Fruit fly (Drosophila melanogaster) whole organism, embryonic: ENCODE measurements around the gene sphe.

Source experiments
- BtbVII ChIP-seq: fragments of 200-800 bp; sonication (Bioruptor generic); optimal IDR thresholded peaks from 3 replicates; lab custom pipeline; 2017; ENCODE audit warnings: missing biosample characterization, mild to moderate bottlenecking, missing genetic modification characterization
- CG10431 ChIP-seq: fragments of 200-800 bp; sonication (Bioruptor generic); optimal IDR thresholded peaks from 3 replicates; lab custom pipeline; 2018; ENCODE audit warnings: missing biosample characterization, mild to moderate bottlenecking, missing genetic modification characterization
- CG10462 ChIP-seq: fragments of 200-800 bp; sonication (Bioruptor generic); optimal IDR thresholded peaks from 2 replicates; lab custom pipeline; 2016; ENCODE audit warnings: missing biosample characterization, missing genetic modification characterization
- CG11398 ChIP-seq: fragments of 200-800 bp; sonication (Bioruptor generic); optimal IDR thresholded peaks from 2 replicates; lab custom pipeline; 2016; ENCODE audit warnings: missing biosample characterization, missing genetic modification characterization
- CG12744 ChIP-seq: fragments of 200-800 bp; sonication (Bioruptor generic); optimal IDR thresholded peaks from 2 replicates; lab custom pipeline; 2016; ENCODE audit warnings: missing biosample characterization, missing genetic modification characterization
- CG13894 ChIP-seq: fragments of 200-800 bp; sonication (Bioruptor generic); optimal IDR thresholded peaks from 3 replicates; lab custom pipeline; 2018; ENCODE audit warnings: missing biosample characterization, mild to moderate bottlenecking, missing genetic modification characterization, moderate library complexity
- CG14441 ChIP-seq: fragments of 200-800 bp; sonication (Bioruptor generic); IDR thresholded peaks from 2 replicates; pipeline ENCODE4 v1.3.6; 2022; ENCODE audit warnings: missing biosample characterization, missing genetic modification characterization
- CG14667 ChIP-seq: fragments of 200-800 bp; sonication (Bioruptor generic); IDR thresholded peaks from 2 replicates; pipeline ENCODE4 v1.3.6; 2022; ENCODE audit warnings: missing biosample characterization, missing genetic modification characterization
- CG15479 ChIP-seq: fragments of 200-800 bp; sonication (Bioruptor generic); optimal IDR thresholded peaks from 3 replicates; lab custom pipeline; 2019; ENCODE audit warnings: missing biosample characterization, mild to moderate bottlenecking, missing genetic modification characterization, moderate library complexity
- CG18011 ChIP-seq: fragments of 200-800 bp; sonication (Bioruptor generic); optimal IDR thresholded peaks from 2 replicates; lab custom pipeline; 2017; ENCODE audit warnings: missing biosample characterization, missing genetic modification characterization, mild to moderate bottlenecking, moderate library complexity, missing genotype
- CG32767 ChIP-seq: fragments of 200-800 bp; sonication (Bioruptor generic); IDR thresholded peaks from 2 replicates; pipeline ENCODE4 v1.3.6; 2022; ENCODE audit warnings: missing biosample characterization, missing genetic modification characterization
- CG3726 ChIP-seq: fragments of 200-800 bp; sonication (Bioruptor generic); IDR thresholded peaks from 3 replicates; pipeline ENCODE4, ENCODE4 v1.3.6; 2022; ENCODE audit warnings: missing biosample characterization, missing genetic modification characterization
- CG6175 ChIP-seq: fragments of 200-800 bp; sonication (Bioruptor generic); IDR thresholded peaks from 3 replicates; pipeline ENCODE4 v1.3.6; 2022; ENCODE audit warnings: missing biosample characterization, missing genetic modification characterization
- CG7271 ChIP-seq: fragments of 200-800 bp; sonication (Bioruptor generic); optimal IDR thresholded peaks from 2 replicates; lab custom pipeline; 2018; ENCODE audit warnings: missing biosample characterization, mild to moderate bottlenecking, missing genetic modification characterization, moderate library complexity
- CG8478 ChIP-seq: fragments of >200 bp; optimal IDR thresholded peaks from 2 replicates; lab custom pipeline; 2018
- CG8765 ChIP-seq: fragments of 200-800 bp; sonication (Bioruptor generic); IDR thresholded peaks from 2 replicates; pipeline ENCODE4 v1.3.6; 2022; ENCODE audit warnings: missing biosample characterization, missing genetic modification characterization
- CG8944 ChIP-seq: fragments of 200-800 bp; sonication (Bioruptor generic); optimal IDR thresholded peaks from 3 replicates; lab custom pipeline; 2016; ENCODE audit warnings: missing biosample characterization, missing genetic modification characterization
- D19B ChIP-seq: fragments of 200-800 bp; sonication (Bioruptor generic); optimal IDR thresholded peaks from 2 replicates; lab custom pipeline; 2017; ENCODE audit warnings: missing biosample characterization, mild to moderate bottlenecking, missing genetic modification characterization
- Fer2 ChIP-seq: fragments of 200-800 bp; sonication (Bioruptor generic); optimal IDR thresholded peaks from 2 replicates; lab custom pipeline; 2018; ENCODE audit warnings: missing biosample characterization, mild to moderate bottlenecking, missing genetic modification characterization, moderate library complexity
- HHEX ChIP-seq: fragments of 200-800 bp; sonication (Bioruptor generic); optimal IDR thresholded peaks from 3 replicates; lab custom pipeline; 2017; ENCODE audit warnings: missing biosample characterization, mild to moderate bottlenecking, missing genetic modification characterization, missing genetic modification reagents
- Hmx ChIP-seq: fragments of 200-800 bp; sonication (Bioruptor generic); optimal IDR thresholded peaks from 2 replicates; lab custom pipeline; 2016; ENCODE audit warnings: missing biosample characterization, missing genetic modification characterization
- Hsf ChIP-seq: fragments of 200-800 bp; sonication (Bioruptor generic); optimal IDR thresholded peaks from 3 replicates; lab custom pipeline; 2016; ENCODE audit warnings: missing biosample characterization, missing genetic modification characterization
- Lhr ChIP-seq: fragments of 200-800 bp; sonication (Bioruptor generic); optimal IDR thresholded peaks from 3 replicates; lab custom pipeline; 2017; ENCODE audit warnings: mild to moderate bottlenecking, missing biosample characterization, missing genetic modification reagents, missing genetic modification characterization
- MBD-R2 ChIP-seq: fragments of 200-800 bp; sonication (Bioruptor generic); IDR thresholded peaks from 2 replicates; pipeline ENCODE4 v1.3.6; 2022; ENCODE audit warnings: missing biosample characterization, missing genetic modification characterization
- Optix ChIP-seq: fragments of 200-800 bp; sonication (Bioruptor generic); IDR thresholded peaks from 3 replicates; pipeline ENCODE4 v1.3.6; 2022; ENCODE audit warnings: missing biosample characterization, missing genetic modification characterization
- PHDP ChIP-seq: fragments of 200-800 bp; sonication (Bioruptor generic); optimal IDR thresholded peaks from 3 replicates; lab custom pipeline; 2018; ENCODE audit warnings: missing biosample characterization, mild to moderate bottlenecking, missing genetic modification characterization, moderate library complexity
- Ravus ChIP-seq: fragments of 200-800 bp; sonication (Bioruptor generic); IDR thresholded peaks from 2 replicates; pipeline ENCODE4 v1.3.6; 2022; ENCODE audit warnings: missing biosample characterization, missing genetic modification characterization
- Six4 ChIP-seq: fragments of 200-800 bp; sonication (Bioruptor generic); optimal IDR thresholded peaks from 2 replicates; lab custom pipeline; 2016; ENCODE audit warnings: missing biosample characterization, missing genetic modification characterization
- Sry-β ChIP-seq: fragments of 200-800 bp; sonication (Bioruptor generic); optimal IDR thresholded peaks from 2 replicates; lab custom pipeline; 2018; ENCODE audit warnings: missing biosample characterization, mild to moderate bottlenecking, missing genetic modification characterization, moderate library complexity
- amos ChIP-seq: fragments of 200-800 bp; sonication (Bioruptor generic); IDR thresholded peaks from 2 replicates; pipeline ENCODE4 v1.3.6; 2022; ENCODE audit warnings: missing biosample characterization, missing genetic modification characterization; ENCODE audit not compliant: partially characterized antibody
- chn ChIP-seq: fragments of 200-800 bp; sonication (Bioruptor generic); optimal IDR thresholded peaks from 2 replicates; lab custom pipeline; 2016; ENCODE audit warnings: missing biosample characterization, missing genetic modification characterization
- crc ChIP-seq: fragments of 200-800 bp; sonication (Bioruptor generic); optimal IDR thresholded peaks from 2 replicates; lab custom pipeline; 2016; ENCODE audit warnings: missing biosample characterization, missing genetic modification characterization
- crp ChIP-seq, 2 experiments: fragments of 200-800 bp; sonication (Bioruptor generic); optimal IDR thresholded peaks; 2 replicates in 1 of 2; 3 replicates in 1 of 2; lab custom pipeline; 2017; ENCODE audit warnings: missing biosample characterization in 2 of 2, missing genetic modification characterization in 2 of 2, mild to moderate bottlenecking in 1 of 2, moderate library complexity in 1 of 2
- dan ChIP-seq: fragments of 200-800 bp; sonication (Bioruptor generic); IDR thresholded peaks from 2 replicates; pipeline ENCODE4 v1.3.6; 2022; ENCODE audit warnings: missing biosample characterization, missing genetic modification characterization
- disco-r ChIP-seq: fragments of 200-800 bp; sonication (Bioruptor generic); optimal IDR thresholded peaks from 2 replicates; lab custom pipeline; 2016; ENCODE audit warnings: missing biosample characterization, missing genetic modification characterization
- dm ChIP-seq: fragments of 200-800 bp; sonication (Bioruptor generic); optimal IDR thresholded peaks from 3 replicates; lab custom pipeline; 2016; ENCODE audit warnings: missing biosample characterization, missing genetic modification characterization
- dmrt99B ChIP-seq: fragments of 200-800 bp; sonication (Bioruptor generic); optimal IDR thresholded peaks from 2 replicates; lab custom pipeline; 2018; ENCODE audit warnings: missing biosample characterization, mild to moderate bottlenecking, missing genetic modification characterization, moderate library complexity
- fu2 ChIP-seq: fragments of 200-800 bp; sonication (Bioruptor generic); optimal IDR thresholded peaks from 2 replicates; lab custom pipeline; 2016; ENCODE audit warnings: missing biosample characterization, missing genetic modification characterization
- grau ChIP-seq: fragments of 200-800 bp; optimal IDR thresholded peaks from 3 replicates; lab custom pipeline; 2019; ENCODE audit warnings: missing biosample characterization, mild to moderate bottlenecking, missing genetic modification characterization, moderate library complexity
- gro ChIP-seq: fragments of 200-800 bp; sonication (Bioruptor generic); optimal IDR thresholded peaks from 2 replicates; lab custom pipeline; 2016; ENCODE audit warnings: missing biosample characterization, missing genetic modification characterization
- gsb-n ChIP-seq: fragments of 200-800 bp; sonication (Bioruptor generic); optimal IDR thresholded peaks from 3 replicates; lab custom pipeline; 2018; ENCODE audit warnings: missing biosample characterization, mild to moderate bottlenecking, missing genetic modification characterization
- mirr ChIP-seq: fragments of 200-800 bp; sonication (Bioruptor generic); optimal IDR thresholded peaks from 3 replicates; lab custom pipeline; 2018; ENCODE audit warnings: missing biosample characterization, mild to moderate bottlenecking, missing genetic modification characterization
- pzg ChIP-seq: fragments of 200-800 bp; sonication (Bioruptor generic); optimal IDR thresholded peaks from 3 replicates; lab custom pipeline; 2018; ENCODE audit warnings: missing biosample characterization, mild to moderate bottlenecking, missing genetic modification characterization, moderate library complexity
- ro ChIP-seq: fragments of 200-800 bp; sonication (Bioruptor generic); IDR thresholded peaks from 2 replicates; pipeline ENCODE4 v1.3.6; 2022; ENCODE audit warnings: missing biosample characterization, missing genetic modification characterization
- run ChIP-seq: fragments of 200-800 bp; sonication (Bioruptor generic); optimal IDR thresholded peaks from 3 replicates; lab custom pipeline; 2018; ENCODE audit warnings: missing biosample characterization, mild to moderate bottlenecking, missing genetic modification characterization
- sd ChIP-seq: fragments of 200-800 bp; sonication (Bioruptor generic); optimal IDR thresholded peaks from 3 replicates; lab custom pipeline; 2018; ENCODE audit warnings: missing biosample characterization, mild to moderate bottlenecking, missing genetic modification characterization, moderate library complexity
- sens ChIP-seq: fragments of 200-800 bp; sonication (Bioruptor generic); peaks from one replicate; lab custom pipeline; 2016; ENCODE audit warnings: missing biosample characterization, missing genetic modification characterization
- sna ChIP-seq: fragments of 200-800 bp; sonication (Bioruptor generic); IDR thresholded peaks from 2 replicates; pipeline ENCODE4 v1.3.6; 2022; ENCODE audit warnings: missing biosample characterization, missing genetic modification characterization; ENCODE audit not compliant: partially characterized antibody
- ssp ChIP-seq: fragments of 200-800 bp; sonication (Bioruptor generic); IDR thresholded peaks from 2 replicates; pipeline ENCODE4 v1.3.6; 2022; ENCODE audit warnings: missing biosample characterization, missing genetic modification characterization
- wdn ChIP-seq: fragments of 200-800 bp; sonication (Bioruptor generic); IDR thresholded peaks from 2 replicates; pipeline ENCODE4 v1.3.6; 2022; ENCODE audit warnings: missing biosample characterization, missing genetic modification characterization
- wor ChIP-seq: fragments of 200-800 bp; sonication (Bioruptor generic); IDR thresholded peaks from 2 replicates; pipeline ENCODE4 v1.3.6; 2022; ENCODE audit warnings: missing biosample characterization, missing genetic modification characterization

Gene sphe

DNA sequence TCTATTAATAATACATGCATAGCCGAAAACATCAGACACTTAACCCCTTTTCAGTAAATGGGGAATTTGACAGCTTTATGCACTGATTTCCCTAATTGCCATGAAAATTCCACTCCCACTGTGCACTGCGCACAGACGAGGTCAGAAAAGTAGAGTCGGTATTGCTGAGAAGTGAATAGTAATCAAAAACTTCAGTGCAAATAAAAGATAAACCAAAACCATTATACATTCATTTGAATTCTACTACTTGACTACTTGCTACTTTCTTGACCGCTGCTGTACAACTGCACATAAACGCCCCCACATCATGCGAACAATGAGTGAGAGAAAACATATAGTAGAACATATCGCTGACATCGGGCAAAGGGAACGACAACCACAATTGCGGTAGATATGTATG lies 10.3 kb downstream of the sphe start (continued):
- TF ChIP-seq wor (GFP tag; lab: Robert Waterston, UW) = peak; percentile 77
- TF ChIP-seq BtbVII (GFP tag; lab: Kevin White, UChicago) = peak; percentile 43
- peak; percentile 90 for TF ChIP-seq gsb-n (tag; lab: Kevin White, UChicago)
- TF ChIP-seq dan (GFP tag; lab: Robert Waterston, UW) = peak; percentile 43; the same call in 1 of the 2 replicates
- peak; percentile 33 for TF ChIP-seq CG7271 (tag; lab: Kevin White, UChicago)
- peak; percentile 79 for TF ChIP-seq grau (tag; lab: Kevin White, UChicago)
- no peak for TF ChIP-seq D19B (GFP tag; lab: Kevin White, UChicago)
- TF ChIP-seq run (tag; lab: Kevin White, UChicago) = peak; percentile 65
- TF ChIP-seq CG12744 (GFP tag; lab: Kevin White, UChicago) = peak; percentile 35
- no peak for TF ChIP-seq Hmx (GFP tag; lab: Kevin White, UChicago)
- TF ChIP-seq crc (GFP tag; lab: Kevin White, UChicago) = peak; percentile 66
- TF ChIP-seq CG11398 = peak; percentile 84
- TF ChIP-seq wdn (GFP tag; lab: Robert Waterston, UW) = peak; percentile 54; the same call in 1 of the 2 replicates
- TF ChIP-seq HHEX (GFP tag; lab: Kevin White, UChicago) = peak; percentile 75
- TF ChIP-seq PHDP (tag; lab: Kevin White, UChicago) = peak; percentile 82
- peak; percentile 84 for TF ChIP-seq CG14667
- TF ChIP-seq sens (GFP tag; lab: Kevin White, UChicago) = peak; percentile 98
- TF ChIP-seq Six4 = peak; percentile 82
- TF ChIP-seq sd (tag; lab: Kevin White, UChicago) = peak; percentile 69
- no peak for TF ChIP-seq amos (GFP tag; lab: Robert Waterston, UW)
- TF ChIP-seq CG15479 (GFP tag; lab: Kevin White, UChicago) = no peak
- TF ChIP-seq CG18011 (GFP tag; lab: Kevin White, UChicago) = peak; percentile 46
- TF ChIP-seq CG8478 = no peak
- TF ChIP-seq MBD-R2 (GFP tag; lab: Robert Waterston, UW) = peak; percentile 36; the same call in 1 of the 2 replicates
- TF ChIP-seq mirr (GFP tag; lab: Kevin White, UChicago) = no peak
- TF ChIP-seq ssp (GFP tag; lab: Robert Waterston, UW) = peak; percentile 76
- TF ChIP-seq Hsf (GFP tag; lab: Kevin White, UChicago) = peak; percentile 86
- peak; percentile 54; the same call in 1 of the 2 replicates for TF ChIP-seq CG8765 (GFP tag; lab: Robert Waterston, UW)
- TF ChIP-seq ro = peak; percentile 59
- TF ChIP-seq chn = peak; percentile 86
- TF ChIP-seq crp (GFP tag; optimal IDR thresholded peaks at IDR 0.05; lab: Kevin White, UChicago) = peak in 1 of 2 experiments; percentile 32
- no peak for TF ChIP-seq pzg (GFP tag; lab: Kevin White, UChicago)
- peak; percentile 29 for TF ChIP-seq Fer2
- TF ChIP-seq Ravus (GFP tag; lab: Robert Waterston, UW) = peak; percentile 37; the same call in 1 of the 2 replicates
- peak; percentile 65 for TF ChIP-seq fu2 (GFP tag; lab: Kevin White, UChicago)
- peak; percentile 89 for TF ChIP-seq dmrt99B (tag; lab: Kevin White, UChicago)
- peak; percentile 80 for TF ChIP-seq disco-r
- TF ChIP-seq Sry-β (GFP tag; lab: Kevin White, UChicago) = peak; percentile 37
- TF ChIP-seq CG6175 (GFP tag; lab: Robert Waterston, UW) = no peak
- TF ChIP-seq CG10462 (GFP tag; lab: Kevin White, UChicago) = peak; percentile 74
- TF ChIP-seq Lhr (GFP tag; lab: Kevin White, UChicago) = peak; percentile 66
- no peak for TF ChIP-seq CG13894 (tag; lab: Kevin White, UChicago)
- peak; percentile 32 for TF ChIP-seq gro (GFP tag; lab: Kevin White, UChicago)
- TF ChIP-seq CG3726 = peak; percentile 84
- TF ChIP-seq sna = no peak
- TF ChIP-seq dm (GFP tag; lab: Kevin White, UChicago) = peak; percentile 36
- peak; percentile 84 for TF ChIP-seq CG8944
- TF ChIP-seq CG14441 = peak; percentile 89
- peak; percentile 65; the same call in 1 of the 2 replicates for TF ChIP-seq CG32767 (GFP tag; lab: Robert Waterston, UW)
- peak; percentile 93 for TF ChIP-seq Optix (GFP tag; lab: Robert Waterston, UW)
- TF ChIP-seq CG10431 (GFP tag; lab: Kevin White, UChicago) = peak; percentile 62
